Worm (Caenorhabditis elegans) whole organism, young adult: ENCODE data around the gene srbc-54.

Experiments
- B0035.1 ChIP-seq: sonication (generic microtip); optimal IDR thresholded peaks from 2 replicates; lab custom pipeline; 2016; ENCODE audit warnings: missing genetic modification characterization, mild to moderate bottlenecking, missing compliant biosample characterization, missing genotype, missing genetic modification reagents
- C17E4.6 ChIP-seq: fragments of 200-800 bp; sonication (Bioruptor generic); IDR thresholded peaks from 2 replicates; pipeline ENCODE4 v1.3.6; 2022; ENCODE audit warnings: missing genetic modification reagents, missing genetic modification characterization, missing compliant biosample characterization
- F10E7.11 ChIP-seq: sonication (generic microtip); optimal IDR thresholded peaks from 2 replicates; lab custom pipeline; 2017; ENCODE audit warnings: mild to moderate bottlenecking, missing genetic modification characterization, moderate library complexity, missing compliant biosample characterization
- F22D6.2 ChIP-seq: sonication (generic microtip); optimal IDR thresholded peaks from 2 replicates; lab custom pipeline; 2016; ENCODE audit warnings: mild to moderate bottlenecking, missing genetic modification characterization, missing compliant biosample characterization
- F37B4.10 ChIP-seq: fragments of 200-800 bp; sonication (Bioruptor generic); IDR thresholded peaks from 2 replicates; pipeline ENCODE4 v1.3.6; 2022; ENCODE audit warnings: missing genetic modification characterization, missing compliant biosample characterization
- F52B5.7 ChIP-seq: sonication (generic microtip); optimal IDR thresholded peaks from 2 replicates; lab custom pipeline; 2016; ENCODE audit warnings: mild to moderate bottlenecking, missing genetic modification characterization, missing compliant biosample characterization
- F55B11.4 ChIP-seq: sonication (generic microtip); optimal IDR thresholded peaks from 2 replicates; lab custom pipeline; 2016; ENCODE audit warnings: missing compliant biosample characterization, missing genetic modification characterization, borderline replicate concordance; ENCODE audit not compliant: insufficient read depth
- K11D2.4 ChIP-seq: fragments of 200-800 bp; sonication (Bioruptor generic); IDR thresholded peaks from 2 replicates; pipeline ENCODE4 v1.3.6; 2022; ENCODE audit warnings: missing genetic modification reagents, missing genetic modification characterization, missing compliant biosample characterization
- T07F8.4 ChIP-seq: sonication (generic microtip); optimal IDR thresholded peaks from 2 replicates; lab custom pipeline; 2016; ENCODE audit warnings: mild to moderate bottlenecking, missing genetic modification characterization, moderate library complexity, missing compliant biosample characterization
- T26A5.8 ChIP-seq: sonication (generic microtip); optimal IDR thresholded peaks from 2 replicates; lab custom pipeline; 2016; ENCODE audit warnings: missing genetic modification characterization, missing compliant biosample characterization
- Y53F4B.3 ChIP-seq: fragments of 200-800 bp; sonication (Bioruptor generic); IDR thresholded peaks from 2 replicates; pipeline ENCODE4 v1.3.6; 2022; ENCODE audit warnings: missing genetic modification reagents, missing genetic modification characterization, missing compliant biosample characterization
- Y56A3A.18 ChIP-seq: fragments of 200-800 bp; sonication (Bioruptor generic); IDR thresholded peaks from 2 replicates; pipeline ENCODE4 v1.3.6; 2022; ENCODE audit warnings: missing genetic modification reagents, missing genetic modification characterization, missing compliant biosample characterization
- Y95B8A.8 ChIP-seq: fragments of 200-800 bp; sonication (Bioruptor generic); IDR thresholded peaks from 2 replicates; pipeline ENCODE4 v1.3.6; 2022; ENCODE audit warnings: missing genetic modification reagents, missing genetic modification characterization, missing compliant biosample characterization
- ZK185.1 ChIP-seq: sonication (generic microtip); optimal IDR thresholded peaks from 2 replicates; lab custom pipeline; 2016; ENCODE audit warnings: mild to moderate bottlenecking, missing genetic modification characterization, missing compliant biosample characterization; ENCODE audit not compliant: poor library complexity, severe bottlenecking
- akir-1 ChIP-seq: fragments of 200-800 bp; sonication (Bioruptor generic); optimal IDR thresholded peaks from 2 replicates; lab custom pipeline; 2018; ENCODE audit warnings: mild to moderate bottlenecking, missing genetic modification characterization, moderate library complexity, missing compliant biosample characterization
- aptf-2 ChIP-seq: fragments of 200-800 bp; sonication (Bioruptor generic); conservative IDR thresholded peaks from 2 replicates; pipeline ENCODE4 v1.3.6; 2022; ENCODE audit warnings: missing genetic modification reagents, missing genetic modification characterization, missing compliant biosample characterization
- atf-7 ChIP-seq: sonication (generic microtip); optimal IDR thresholded peaks from 2 replicates; lab custom pipeline; 2017; ENCODE audit warnings: mild to moderate bottlenecking, missing genetic modification characterization, missing compliant biosample characterization
- ceh-100 ChIP-seq: fragments of 200-800 bp; sonication (Bioruptor generic); IDR thresholded peaks from 2 replicates; pipeline ENCODE4 v1.3.6; 2022; ENCODE audit warnings: missing genetic modification reagents, missing genetic modification characterization, missing compliant biosample characterization
- ceh-40 ChIP-seq: fragments of 200-800 bp; sonication (Bioruptor generic); IDR thresholded peaks from 2 replicates; pipeline ENCODE4 v1.3.6; 2022; ENCODE audit warnings: missing genetic modification characterization, missing compliant biosample characterization
- ceh-91 ChIP-seq: fragments of 200-800 bp; sonication (Bioruptor generic); IDR thresholded peaks from 2 replicates; pipeline ENCODE4 v1.3.6; 2022; ENCODE audit warnings: missing genetic modification reagents, missing genetic modification characterization, missing compliant biosample characterization
- dpff-1 ChIP-seq: sonication (generic microtip); optimal IDR thresholded peaks from 2 replicates; lab custom pipeline; 2017; ENCODE audit warnings: mild to moderate bottlenecking, missing genetic modification characterization, missing compliant biosample characterization
- dpl-1 ChIP-seq: fragments of 150-350 bp; optimal IDR thresholded peaks from 2 replicates; lab custom pipeline; 2014; ENCODE audit warnings: missing biosample characterization, missing genetic modification reagents, missing genetic modification characterization
- efl-1 ChIP-seq: fragments of 150-350 bp; optimal IDR thresholded peaks from 2 replicates; lab custom pipeline; 2014; ENCODE audit warnings: missing biosample characterization, missing genetic modification reagents, missing genetic modification characterization
- egrh-3 ChIP-seq: fragments of 200-800 bp; sonication (Bioruptor generic); IDR thresholded peaks from 2 replicates; pipeline ENCODE4 v1.3.6; 2022; ENCODE audit warnings: missing genetic modification reagents, missing genetic modification characterization, missing compliant biosample characterization
- ekl-4 ChIP-seq: fragments of 200-800 bp; sonication (Bioruptor generic); IDR thresholded peaks from 2 replicates; pipeline ENCODE4 v1.3.6; 2022; ENCODE audit warnings: missing genetic modification reagents, missing genetic modification characterization, missing compliant biosample characterization
- fkh-3 ChIP-seq: sonication (generic microtip); optimal IDR thresholded peaks from 2 replicates; lab custom pipeline; 2016; ENCODE audit warnings: mild to moderate bottlenecking, missing genetic modification characterization, missing compliant biosample characterization
- hmg-20 ChIP-seq: fragments of 200-800 bp; sonication (Bioruptor generic); IDR thresholded peaks from 2 replicates; pipeline ENCODE4 v1.3.6; 2022; ENCODE audit warnings: missing genetic modification reagents, missing genetic modification characterization, missing compliant biosample characterization
- hsf-1 ChIP-seq: fragments of 200-800 bp; sonication (Bioruptor generic); IDR thresholded peaks from 2 replicates; pipeline ENCODE4 v1.3.6; 2022; ENCODE audit warnings: missing genetic modification reagents, missing genetic modification characterization, missing compliant biosample characterization
- lin-35 ChIP-seq, 3 experiments: fragments of 150-350 bp in 2 of 3; sonication (generic microtip) in 1 of 3; optimal IDR thresholded peaks; 2 replicates each; lab custom pipeline; 2014 to 2018; ENCODE audit warnings: missing biosample characterization in 3 of 3, missing genetic modification characterization in 3 of 3, missing genetic modification reagents in 3 of 3
- lin-40 ChIP-seq: sonication (generic microtip); optimal IDR thresholded peaks from 2 replicates; lab custom pipeline; 2016; ENCODE audit warnings: missing genetic modification characterization, mild to moderate bottlenecking, missing compliant biosample characterization, missing genotype, missing genetic modification reagents
- lin-54 ChIP-seq: fragments of 200-800 bp; sonication (Bioruptor generic); optimal IDR thresholded peaks from 2 replicates; lab custom pipeline; 2018; ENCODE audit warnings: mild to moderate bottlenecking, missing genetic modification characterization, missing compliant biosample characterization
- lir-1 ChIP-seq: fragments of 200-800 bp; sonication (Bioruptor generic); conservative IDR thresholded peaks from 2 replicates; pipeline ENCODE4 v1.3.6; 2022; ENCODE audit warnings: missing genetic modification reagents, missing genetic modification characterization, missing compliant biosample characterization
- lsy-27 ChIP-seq: sonication (generic microtip); optimal IDR thresholded peaks from 2 replicates; lab custom pipeline; 2017; ENCODE audit warnings: missing genetic modification characterization, mild to moderate bottlenecking, missing compliant biosample characterization, antibody characterized with exemption, missing genotype, borderline replicate concordance; ENCODE audit not compliant: insufficient read depth
- madf-10 ChIP-seq: sonication (generic microtip); optimal IDR thresholded peaks from 2 replicates; lab custom pipeline; 2016; ENCODE audit warnings: mild to moderate bottlenecking, missing genetic modification characterization, missing compliant biosample characterization
- nhr-120 ChIP-seq: fragments of 200-800 bp; sonication (Bioruptor generic); IDR thresholded peaks from 2 replicates; pipeline ENCODE4 v1.3.6; 2022; ENCODE audit warnings: missing genetic modification characterization, missing compliant biosample characterization
- nhr-80 ChIP-seq: sonication (generic microtip); optimal IDR thresholded peaks from 2 replicates; lab custom pipeline; 2016; ENCODE audit warnings: missing genetic modification characterization, missing compliant biosample characterization
- nhr-90 ChIP-seq: sonication (generic microtip); optimal IDR thresholded peaks from 2 replicates; lab custom pipeline; 2016; ENCODE audit warnings: missing genotype, mild to moderate bottlenecking, missing genetic modification characterization, missing compliant biosample characterization
- pbrm-1 ChIP-seq: fragments of 200-800 bp; sonication (Bioruptor generic); IDR thresholded peaks from 2 replicates; pipeline ENCODE4 v1.3.6; 2022; ENCODE audit warnings: missing genetic modification reagents, missing genetic modification characterization, missing compliant biosample characterization
- rcor-1 ChIP-seq: fragments of 200-800 bp; sonication (Bioruptor generic); IDR thresholded peaks from 2 replicates; pipeline ENCODE4 v1.3.6; 2022; ENCODE audit warnings: missing genetic modification reagents, missing genetic modification characterization, missing compliant biosample characterization
- sdz-38 ChIP-seq: sonication (generic microtip); optimal IDR thresholded peaks from 2 replicates; lab custom pipeline; 2016; ENCODE audit warnings: missing genotype, missing genetic modification characterization, missing compliant biosample characterization
- sea-2 ChIP-seq: fragments of 200-800 bp; sonication (Bioruptor generic); IDR thresholded peaks from 2 replicates; pipeline ENCODE4 v1.3.6; 2022; ENCODE audit warnings: missing genetic modification characterization, missing compliant biosample characterization
- somi-1 ChIP-seq: fragments of 200-800 bp; sonication (Bioruptor generic); optimal IDR thresholded peaks from 2 replicates; lab custom pipeline; 2018; ENCODE audit warnings: mild to moderate bottlenecking, missing genetic modification characterization, missing compliant biosample characterization
- unc-130 ChIP-seq: sonication (generic microtip); optimal IDR thresholded peaks from 2 replicates; lab custom pipeline; 2016; ENCODE audit warnings: missing genetic modification reagents, missing genetic modification characterization, missing compliant biosample characterization
- unc-62 ChIP-seq: fragments of 150-350 bp; optimal IDR thresholded peaks from 2 replicates; lab custom pipeline; 2014; ENCODE audit warnings: missing biosample characterization, missing genetic modification reagents, missing genetic modification characterization
- xnd-1 ChIP-seq: sonication (generic microtip); optimal IDR thresholded peaks from 2 replicates; lab custom pipeline; 2016; ENCODE audit warnings: missing genotype, missing genetic modification reagents, missing genetic modification characterization, missing compliant biosample characterization
- zim-3 ChIP-seq: sonication (generic microtip); optimal IDR thresholded peaks from 2 replicates; lab custom pipeline; 2017; ENCODE audit warnings: mild to moderate bottlenecking, missing genetic modification characterization, moderate library complexity, missing compliant biosample characterization
- ztf-26 ChIP-seq: sonication (generic microtip); optimal IDR thresholded peaks from 2 replicates; lab custom pipeline; 2017; ENCODE audit warnings: missing genetic modification characterization, missing compliant biosample characterization

Gene srbc-54

DNA sequence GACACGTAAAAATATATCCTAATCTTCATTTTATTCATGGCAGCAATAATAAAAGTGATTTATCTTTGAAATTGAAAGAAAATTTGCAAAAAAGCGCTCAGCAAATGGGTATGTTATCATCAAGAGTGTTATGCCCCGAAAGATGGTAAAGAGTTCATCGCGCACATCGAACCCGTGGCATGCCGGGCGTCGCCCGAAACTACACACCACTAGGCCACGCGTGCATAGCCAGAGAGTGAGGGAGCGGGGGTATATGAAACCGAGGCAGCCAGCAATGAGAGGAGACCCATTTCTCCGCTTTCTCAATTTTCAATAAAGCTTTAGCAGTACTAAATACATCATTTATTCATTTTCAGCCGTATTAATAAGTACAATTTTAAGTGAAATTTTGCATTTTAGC, 40.2 kb upstream of the srbc-54 start (continued):
- TF ChIP-seq Y56A3A.18 (peak; percentile 91), efl-1 (GFP tag; lab: Kevin White, UChicago) (peak; percentile 34), akir-1 (GFP tag; lab: Kevin White, UChicago) (peak; percentile 41), somi-1 (GFP tag; lab: Kevin White, UChicago) (peak; percentile 87), T26A5.8 (peak; percentile 95), lin-35 (GFP tag; optimal IDR thresholded peaks at IDR 0.05; lab: Kevin White, UChicago) (peak in 2 of 3 experiments; percentile 30 to 82), hsf-1 (GFP tag; lab: Robert Waterston, UW) (peak; percentile 67; the same call in 1 of the 2 replicates), xnd-1 (tag; lab: Kevin White, UChicago) (peak; percentile 12), ZK185.1 (peak; percentile 95), ceh-91 (peak; percentile 71), aptf-2 (GFP tag; lab: Robert Waterston, UW) (0 out of 2 replicates have a peak, but pooled peaks have one; percentile 49), madf-10 (peak; percentile 87), dpl-1 (GFP tag; lab: Kevin White, UChicago) (peak; percentile 8), F10E7.11 (tag; lab: Kevin White, UChicago) (peak; percentile 97), dpff-1 (peak; percentile 79), egrh-3 (GFP tag; lab: Robert Waterston, UW) (peak; percentile 69), lsy-27 (peak; percentile 89), B0035.1 (tag; lab: Kevin White, UChicago) (peak; percentile 82), Y95B8A.8 (GFP tag; lab: Robert Waterston, UW) (0 out of 2 replicates have a peak, but pooled peaks have one; percentile 60), Y53F4B.3 (GFP tag; lab: Robert Waterston, UW) (peak; percentile 50; the same call in 1 of the 2 replicates), atf-7 (tag; lab: Kevin White, UChicago) (peak; percentile 88), nhr-80 (tag; lab: Kevin White, UChicago) (peak; percentile 65), unc-130 (peak; percentile 81), lin-40 (tag; lab: Kevin White, UChicago) (no peak), sdz-38 (no peak), unc-62 (GFP tag; lab: Kevin White, UChicago) (no peak), F52B5.7 (peak; percentile 97), C17E4.6 (peak; percentile 87), lir-1 (peak; percentile 78), lin-54 (peak; percentile 84), F22D6.2 (tag; lab: Kevin White, UChicago) (peak; percentile 67), ekl-4 (peak; percentile 75; the same call in 1 of the 2 replicates), pbrm-1 (GFP tag; lab: Robert Waterston, UW) (peak; percentile 91), ztf-26 (tag; lab: Kevin White, UChicago) (peak; percentile 93), ceh-40 (GFP tag; lab: Robert Waterston, UW) (peak; percentile 94; the same call in 1 of the 2 replicates), hmg-20 (GFP tag; lab: Robert Waterston, UW) (peak; percentile 81), nhr-120 (GFP tag; lab: Robert Waterston, UW) (peak; percentile 95), F37B4.10 (peak; percentile 92; the same call in 1 of the 2 replicates), K11D2.4 (GFP tag; lab: Robert Waterston, UW) (peak; percentile 84), fkh-3 (peak; percentile 98), nhr-90 (tag; lab: Kevin White, UChicago) (peak; percentile 98), zim-3 (peak; percentile 98), ceh-100 (GFP tag; lab: Robert Waterston, UW) (peak; percentile 81), F55B11.4 (tag; lab: Kevin White, UChicago) (no peak), rcor-1 (GFP tag; lab: Robert Waterston, UW) (peak; percentile 87), T07F8.4 (peak; percentile 88), sea-2 (GFP tag; lab: Robert Waterston, UW) (peak; percentile 91)
